Worm (Caenorhabditis elegans) whole organism, mixed stage, embryonic: ENCODE data around the gene srab-16.

Experiments
- snpc-4 ChIP-seq: fragments of 150-350 bp; optimal IDR thresholded peaks from 2 replicates; lab custom pipeline; 2014; ENCODE audit warnings: missing biosample characterization, missing genetic modification characterization
- unc-120 ChIP-seq: sonication (generic microtip); optimal IDR thresholded peaks from 2 replicates; lab custom pipeline; 2017; ENCODE audit warnings: missing genetic modification characterization, missing compliant biosample characterization; ENCODE audit not compliant: poor library complexity, severe bottlenecking

DNA sequence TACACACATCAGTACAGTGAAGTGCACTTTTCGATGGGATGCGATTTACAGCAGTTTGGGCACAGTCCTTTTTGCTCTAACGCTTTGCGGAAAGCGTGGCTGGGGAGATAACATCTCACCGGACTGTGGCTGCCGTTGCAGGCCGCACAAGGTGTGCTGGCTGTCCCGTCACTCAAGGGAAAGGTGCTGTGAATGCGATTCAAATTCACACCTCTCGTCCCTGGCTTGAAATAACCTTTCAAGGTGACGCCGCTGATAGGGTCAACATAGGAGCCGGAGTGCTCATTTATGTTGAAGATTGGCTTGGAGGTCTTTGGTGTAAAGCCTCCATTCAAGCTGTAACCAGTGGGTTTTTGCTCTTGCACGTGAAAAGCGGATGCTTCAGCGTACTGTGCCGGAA lies 11.6 kb downstream of the srab-16 start:
- TF ChIP-seq unc-120 (tag; lab: Kevin White, UChicago) (no peak), snpc-4 (tag; lab: Kevin White, UChicago) (no peak)
